Worm (Caenorhabditis elegans) whole organism, midembryonic: ENCODE data around the gene Y116F11A.6.

Source experiments
- T22C8.4 ChIP-seq: fragments of 200-800 bp; sonication (Bioruptor generic); IDR thresholded peaks from 2 replicates; pipeline ENCODE4 v1.3.6; 2022; ENCODE audit warnings: missing genetic modification characterization, missing compliant biosample characterization
- ztf-29 ChIP-seq: fragments of 200-800 bp; sonication (Bioruptor generic); IDR thresholded peaks from 2 replicates; pipeline ENCODE4 v1.3.6; 2022; ENCODE audit warnings: missing genetic modification reagents, missing genetic modification characterization, missing compliant biosample characterization

DNA sequence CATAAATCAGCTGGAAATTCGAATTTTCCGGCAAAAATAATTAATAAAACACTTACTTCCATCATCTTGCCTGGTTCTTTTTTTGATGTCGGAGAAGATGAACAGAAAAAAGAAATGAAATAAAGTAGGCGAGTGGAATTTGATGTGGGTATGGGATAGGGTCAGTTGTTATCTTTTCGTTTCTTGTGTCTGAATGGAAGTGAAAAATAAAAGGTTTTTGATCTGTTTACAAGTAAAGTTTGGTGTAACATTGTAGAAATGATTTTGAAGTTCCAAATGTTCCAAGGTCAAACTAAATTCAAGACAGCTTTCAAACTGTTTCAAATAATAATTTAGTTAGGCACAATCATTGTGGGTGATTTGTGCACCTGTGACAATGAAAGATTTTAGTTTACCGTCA is 18.1 kb downstream of the Y116F11A.6 start, which contains the start of gene W04E12.7:
- TF ChIP-seq ztf-29 (GFP tag; lab: Robert Waterston, UW), result no peak
- no peak for TF ChIP-seq T22C8.4 (GFP tag; lab: Robert Waterston, UW)
